Fruit fly (Drosophila melanogaster): ENCODE results near the gene CG15306.

Gene CG15306

DNA sequence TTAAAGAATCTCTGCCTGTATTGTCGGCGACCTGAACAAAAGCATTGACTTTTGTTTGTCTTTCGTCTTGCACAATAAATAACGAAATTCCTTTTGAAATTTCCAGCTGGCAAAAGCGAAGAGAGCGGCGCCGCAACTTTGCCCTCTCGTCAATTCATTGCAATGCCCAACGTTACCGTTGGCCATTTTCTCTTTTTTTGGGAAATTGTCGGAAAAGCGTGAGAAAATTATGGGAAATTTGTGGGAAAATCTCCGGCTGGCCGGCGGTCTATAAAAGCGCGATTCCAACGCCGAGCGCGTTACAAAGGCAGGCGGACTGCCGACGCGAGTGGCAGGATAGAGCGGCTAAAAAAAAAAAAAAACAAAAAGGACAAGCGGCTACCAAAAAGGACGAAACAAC, 1.7 kb upstream of the CG15306 start, which contains the start of gene CG43740:
Gene CG43740 (plus strand): TSS at position 301 of the 400 bp plus-strand sequence.
- no peak for TF ChIP-seq CG17801 (GFP tag; optimal IDR thresholded peaks at IDR 0.05; ENCODE audit: partially characterized antibody)

DNA sequence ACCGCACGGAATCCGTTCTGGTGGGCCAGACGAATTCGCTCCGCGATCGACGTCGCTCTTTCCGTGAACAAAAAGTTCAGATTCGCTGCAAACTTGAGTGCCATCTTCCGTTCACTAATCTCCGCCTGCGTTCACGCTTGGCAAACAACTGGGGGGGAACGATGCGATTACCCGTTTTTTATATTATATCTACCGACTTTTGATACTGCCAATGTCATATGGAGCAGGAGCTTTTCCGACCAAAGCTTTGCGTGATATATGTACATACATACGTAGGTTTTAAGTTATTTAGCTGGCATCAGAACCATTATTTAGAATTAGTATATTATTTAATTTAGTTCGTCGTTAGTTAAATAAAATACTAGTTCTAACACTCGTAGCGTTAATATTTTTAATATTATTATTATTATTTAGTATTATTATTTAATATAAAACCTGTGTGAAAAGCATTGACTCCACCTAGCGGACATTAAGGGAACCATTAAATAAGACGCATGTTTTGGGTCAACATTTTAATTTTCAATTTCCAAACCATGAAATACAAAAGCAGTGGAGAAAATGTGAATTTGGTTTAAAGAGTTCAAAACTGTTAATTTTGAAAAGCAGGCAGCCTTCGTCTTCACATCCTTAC, 1.8 kb downstream of the CG15306 start, which contains the start of gene Gip:
Gene Gip (minus strand): TSS at position 214 of the 631 bp plus-strand sequence.
- peak; percentile 81 for TF ChIP-seq CG17801 (GFP tag; optimal IDR thresholded peaks at IDR 0.05; ENCODE audit: partially characterized antibody)

DNA sequence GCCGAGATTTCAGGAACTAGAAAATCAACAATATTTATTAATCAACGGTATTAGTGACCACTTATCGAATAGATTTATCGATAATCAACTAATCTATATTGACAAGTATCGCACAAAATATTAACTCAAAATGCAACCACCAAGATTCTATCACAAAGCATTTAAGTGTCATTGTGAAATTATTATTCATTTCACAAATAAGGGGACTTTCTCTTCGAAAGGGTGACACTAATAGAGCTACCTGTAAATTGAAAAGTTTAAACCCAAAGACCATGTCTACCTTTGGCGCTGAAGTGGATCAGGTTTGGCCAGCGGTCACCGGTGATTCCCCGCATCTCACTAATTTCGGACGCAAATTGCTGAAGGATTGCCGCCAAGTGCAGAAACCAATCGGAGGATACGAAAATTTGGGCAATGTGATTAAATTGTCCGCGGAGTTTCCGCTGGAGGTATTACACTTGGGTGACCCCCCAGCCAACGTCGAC, 5.2 kb downstream of the CG15306 start, which contains the start of gene CG2909:
Gene CG2909 (plus strand): TSS at position 119 of the 485 bp plus-strand sequence.
- no peak for TF ChIP-seq CG17801 (GFP tag; optimal IDR thresholded peaks at IDR 0.05; ENCODE audit: partially characterized antibody)

DNA sequence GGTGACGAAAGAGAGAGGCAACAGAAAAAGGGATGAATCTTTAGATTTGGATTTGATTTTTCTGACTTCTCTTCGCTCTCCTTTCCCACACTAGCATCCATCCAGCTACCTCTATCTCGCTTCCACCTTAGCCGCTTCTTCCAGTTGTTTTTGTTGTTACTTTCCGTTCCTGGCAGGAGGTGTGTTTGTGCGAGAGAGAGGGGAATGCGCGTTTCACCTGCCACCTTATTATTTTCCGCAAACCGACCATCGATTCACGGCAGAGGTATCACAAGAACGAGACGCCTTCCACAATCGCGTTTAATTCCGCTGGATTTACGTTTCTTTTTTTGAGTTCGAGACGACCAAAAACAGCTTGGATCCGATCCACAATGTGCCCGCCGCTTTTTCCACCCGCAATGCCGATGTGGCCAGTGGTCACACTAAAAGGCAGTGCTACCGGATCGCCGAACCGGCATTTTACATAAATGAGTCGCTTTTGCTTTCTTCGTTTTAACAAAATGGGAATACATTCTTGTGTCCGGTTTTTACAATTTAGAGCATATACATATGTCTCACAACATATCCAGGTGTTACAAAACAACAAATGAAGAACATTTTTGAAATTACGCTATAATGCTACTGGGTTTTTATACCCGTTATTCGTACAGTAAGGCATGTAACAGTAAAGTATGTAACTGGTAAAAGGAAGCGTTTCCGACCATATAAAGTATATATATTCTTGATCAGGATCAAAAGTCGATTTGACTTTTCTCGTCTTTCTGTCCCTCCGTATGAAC, 5.9 kb downstream of the CG15306 start, which contains the start of gene alpha-Man-Ia:
Gene alpha-Man-Ia (minus strand): TSS at position 392 of the 779 bp plus-strand sequence.
- TF ChIP-seq CG17801 (GFP tag; optimal IDR thresholded peaks at IDR 0.05; ENCODE audit: partially characterized antibody): no peak

DNA sequence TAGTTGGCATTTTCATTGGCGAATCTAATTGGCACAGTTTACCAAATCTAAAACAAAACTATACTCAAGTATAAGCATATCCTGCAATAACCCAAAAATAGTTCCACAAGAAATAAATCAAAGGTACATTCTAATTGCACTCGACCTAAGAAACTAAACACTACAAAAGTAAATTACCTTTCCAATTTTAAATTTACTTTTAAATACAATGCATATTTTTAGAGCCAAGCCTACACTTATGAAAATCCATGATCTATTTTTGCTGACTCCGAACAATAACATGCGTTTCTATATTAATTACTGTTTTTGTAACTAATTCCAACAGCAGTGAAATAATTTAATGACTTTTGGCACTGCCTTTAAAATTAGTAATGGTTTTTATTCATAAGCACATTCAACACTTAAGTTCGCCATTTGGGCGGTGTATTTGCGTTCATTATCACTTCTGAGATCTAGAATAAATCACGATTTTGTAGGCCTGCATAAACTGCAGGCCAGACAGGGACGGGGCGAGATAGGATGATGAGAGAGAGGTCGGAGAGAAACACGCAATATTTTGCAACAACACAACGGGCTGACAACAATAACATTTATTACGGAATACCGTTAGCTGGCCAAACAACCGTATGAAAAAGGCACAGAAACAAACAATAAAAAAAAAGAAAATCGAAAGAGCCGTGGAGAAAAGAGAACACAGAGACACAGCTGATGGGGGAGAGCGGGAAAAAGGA, 6.6 kb downstream of the CG15306 start:
- TF ChIP-seq CG17801 (GFP tag; optimal IDR thresholded peaks at IDR 0.05; ENCODE audit: partially characterized antibody): no peak

DNA sequence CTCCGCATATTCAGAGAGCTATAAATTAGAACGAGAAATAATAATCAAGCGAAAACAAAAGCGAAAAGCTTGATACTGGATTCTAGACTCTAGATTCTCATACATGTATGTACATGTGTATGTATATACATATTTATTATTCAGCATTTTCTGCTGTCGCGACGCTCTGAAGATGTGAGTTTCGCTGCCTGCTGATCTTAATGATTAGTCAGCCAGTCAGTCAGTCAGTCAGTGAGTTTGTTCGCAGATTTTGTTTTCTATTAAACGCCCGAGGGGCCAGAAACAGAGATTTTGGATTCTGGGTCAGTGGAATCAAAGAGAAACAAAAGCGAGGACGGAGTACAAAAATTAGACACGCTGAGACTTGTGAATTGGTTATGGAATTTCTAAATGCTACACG, 9.3 kb downstream of the CG15306 start:
- no peak for TF ChIP-seq CG17801 (GFP tag; optimal IDR thresholded peaks at IDR 0.05; ENCODE audit: partially characterized antibody)

DNA sequence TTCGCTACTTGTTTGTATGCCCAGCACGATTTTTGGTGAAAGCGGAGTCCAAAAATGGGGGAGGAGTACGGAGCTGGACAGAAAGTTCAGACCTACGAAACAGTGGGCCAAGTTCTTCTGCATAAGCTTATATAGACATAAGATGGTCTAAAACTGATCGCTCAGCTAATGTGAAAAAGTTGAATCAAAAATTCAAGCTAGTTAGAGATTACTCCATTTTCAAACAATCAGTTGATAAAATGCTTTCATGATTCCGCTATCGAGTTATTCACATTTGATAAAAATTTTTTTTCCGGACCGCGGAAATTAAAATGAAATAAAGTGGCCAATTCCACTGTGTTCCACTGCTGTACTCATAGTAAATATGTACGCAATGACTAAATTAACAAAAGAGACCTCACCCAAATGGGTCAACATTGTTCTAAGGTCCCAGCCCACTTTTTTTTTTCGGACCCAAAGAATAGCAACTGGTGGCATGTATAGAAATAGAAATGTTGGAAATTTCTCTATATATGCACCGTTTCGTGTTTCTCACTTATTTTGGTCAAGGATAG, 11.1 kb downstream of the CG15306 start:
- TF ChIP-seq CG17801 (GFP tag; optimal IDR thresholded peaks at IDR 0.05; ENCODE audit: partially characterized antibody): no peak

DNA sequence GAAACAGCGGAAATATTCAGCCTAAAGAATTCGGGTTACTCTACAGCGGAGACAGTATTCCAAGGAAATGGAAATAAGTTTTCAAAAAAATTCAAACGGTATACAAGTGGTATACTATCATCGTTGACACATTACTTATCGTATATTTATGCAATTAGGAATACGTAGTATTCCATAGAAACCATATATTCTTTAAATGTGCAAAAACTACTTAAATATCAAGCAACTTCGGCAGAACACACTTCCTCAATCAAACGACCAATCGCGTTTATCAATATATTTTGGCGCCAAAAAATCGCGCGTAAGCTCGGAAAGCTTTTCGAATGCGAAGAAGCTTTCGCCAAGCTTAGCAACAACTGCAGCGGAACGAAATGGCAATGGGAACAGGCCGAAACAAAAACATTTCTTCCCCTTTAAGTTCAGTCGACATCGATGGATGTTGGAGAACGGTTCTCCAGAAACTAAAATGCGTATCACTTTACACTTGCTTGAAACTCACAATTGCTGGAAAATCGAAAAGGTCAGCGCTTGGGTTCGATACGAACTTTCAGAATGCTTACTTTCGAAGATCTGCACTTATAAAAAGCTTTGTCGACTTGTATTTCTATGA, 12.6 kb downstream of the CG15306 start:
- TF ChIP-seq CG17801 (GFP tag; optimal IDR thresholded peaks at IDR 0.05; ENCODE audit: partially characterized antibody): peak; percentile 39

DNA sequence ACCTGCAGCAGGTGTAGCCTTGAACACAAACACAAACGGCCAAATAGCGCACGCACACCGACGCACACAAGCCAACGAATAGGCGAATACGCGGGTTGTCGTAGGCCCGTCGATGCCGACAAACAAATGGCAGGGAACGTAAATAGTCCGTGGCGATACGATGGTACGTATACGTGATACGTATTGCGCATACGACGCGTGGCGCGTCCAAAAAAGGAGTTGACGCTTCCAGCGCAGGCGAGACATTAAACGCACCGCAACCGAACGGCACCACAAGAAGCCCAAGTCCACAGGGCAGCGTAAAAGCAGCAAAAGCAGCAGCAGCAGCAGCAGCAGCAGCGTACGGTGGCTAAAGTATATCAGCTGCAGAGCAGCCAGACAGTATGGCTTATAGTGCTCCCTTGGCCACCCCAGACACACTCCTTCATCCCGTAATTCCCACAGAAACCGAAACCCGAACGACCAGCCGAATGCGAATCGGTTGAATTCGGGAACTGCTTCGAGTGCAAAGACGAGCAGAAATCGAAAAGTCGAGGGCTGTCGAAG, 13.1 kb downstream of the CG15306 start:
- TF ChIP-seq CG17801 (GFP tag; optimal IDR thresholded peaks at IDR 0.05; ENCODE audit: partially characterized antibody): no peak

DNA sequence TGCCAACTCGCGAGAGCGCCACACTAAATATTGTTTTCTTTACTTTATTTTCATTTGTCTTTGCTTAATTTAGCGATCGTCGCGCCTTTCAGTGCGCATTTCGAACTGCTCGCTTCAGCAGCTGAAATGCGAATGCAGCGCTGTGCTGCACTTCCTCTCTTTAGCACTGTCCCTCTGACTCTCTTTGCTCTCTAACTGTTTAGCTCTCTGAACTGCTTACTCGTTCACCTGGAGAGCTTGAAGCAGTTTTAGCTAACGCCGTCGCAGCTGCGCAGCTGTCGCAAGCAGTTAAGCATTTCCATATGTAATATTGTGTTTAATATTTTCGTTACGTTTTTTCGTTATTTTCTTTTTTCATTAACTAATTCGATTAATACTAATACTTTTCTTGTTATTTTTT, 22.6 kb downstream of the CG15306 start:
- no peak for TF ChIP-seq CG17801 (GFP tag; optimal IDR thresholded peaks at IDR 0.05; ENCODE audit: partially characterized antibody)

DNA sequence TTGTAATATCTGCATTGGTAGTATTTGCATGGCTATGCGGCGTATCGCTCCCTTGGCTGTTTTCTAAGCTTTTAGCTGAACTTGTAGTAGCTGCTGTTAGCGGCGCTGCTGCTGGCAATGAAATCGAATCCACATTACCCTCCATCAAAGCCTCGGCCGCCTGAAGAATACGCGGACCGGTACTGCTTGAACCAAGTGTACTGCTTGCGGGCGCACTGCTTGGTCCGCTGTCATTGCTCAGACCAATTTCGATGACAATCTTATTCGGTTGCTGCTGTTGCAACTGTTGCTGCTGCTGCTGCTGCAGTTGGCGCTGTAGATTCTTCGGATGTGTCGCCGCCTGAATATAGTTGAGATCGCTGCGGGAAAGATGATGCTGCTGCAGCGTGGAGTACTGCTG, 23.7 kb downstream of the CG15306 start:
- no peak for TF ChIP-seq CG17801 (GFP tag; optimal IDR thresholded peaks at IDR 0.05; ENCODE audit: partially characterized antibody)

DNA sequence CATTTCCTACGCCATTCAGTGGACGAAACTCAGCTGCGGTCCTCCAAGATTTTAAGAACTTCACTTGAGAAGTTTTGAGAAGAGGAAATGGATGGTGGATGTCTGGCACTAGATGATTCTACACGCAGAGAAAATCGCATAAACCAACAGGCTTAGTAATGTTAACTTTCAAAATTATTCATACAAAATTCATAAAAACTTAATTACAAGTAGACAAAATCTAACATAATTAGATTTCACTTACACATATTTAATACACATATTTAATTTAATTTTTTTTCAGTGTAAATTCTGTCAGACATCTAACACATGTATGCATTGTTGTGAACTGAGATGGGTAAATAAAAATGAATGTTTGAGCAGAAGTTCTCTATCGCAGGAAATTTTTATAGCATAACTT, 31.5 kb downstream of the CG15306 start:
- TF ChIP-seq CG17801 (GFP tag; optimal IDR thresholded peaks at IDR 0.05; ENCODE audit: partially characterized antibody): no peak

DNA sequence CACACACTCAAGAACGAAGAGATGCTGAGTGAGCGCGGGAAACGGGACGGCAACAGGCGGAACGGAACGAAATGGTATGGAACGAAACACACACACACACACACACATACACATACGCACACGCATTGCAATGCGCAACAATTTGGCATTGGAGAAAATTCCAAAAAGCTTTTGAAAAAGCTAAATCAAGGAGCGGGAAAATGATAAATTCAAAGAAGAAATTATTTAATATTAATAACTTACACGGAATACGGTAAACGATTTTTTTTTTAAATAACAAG, 40.9 kb downstream of the CG15306 start:
- no peak for TF ChIP-seq CG17801 (GFP tag; optimal IDR thresholded peaks at IDR 0.05; ENCODE audit: partially characterized antibody)

DNA sequence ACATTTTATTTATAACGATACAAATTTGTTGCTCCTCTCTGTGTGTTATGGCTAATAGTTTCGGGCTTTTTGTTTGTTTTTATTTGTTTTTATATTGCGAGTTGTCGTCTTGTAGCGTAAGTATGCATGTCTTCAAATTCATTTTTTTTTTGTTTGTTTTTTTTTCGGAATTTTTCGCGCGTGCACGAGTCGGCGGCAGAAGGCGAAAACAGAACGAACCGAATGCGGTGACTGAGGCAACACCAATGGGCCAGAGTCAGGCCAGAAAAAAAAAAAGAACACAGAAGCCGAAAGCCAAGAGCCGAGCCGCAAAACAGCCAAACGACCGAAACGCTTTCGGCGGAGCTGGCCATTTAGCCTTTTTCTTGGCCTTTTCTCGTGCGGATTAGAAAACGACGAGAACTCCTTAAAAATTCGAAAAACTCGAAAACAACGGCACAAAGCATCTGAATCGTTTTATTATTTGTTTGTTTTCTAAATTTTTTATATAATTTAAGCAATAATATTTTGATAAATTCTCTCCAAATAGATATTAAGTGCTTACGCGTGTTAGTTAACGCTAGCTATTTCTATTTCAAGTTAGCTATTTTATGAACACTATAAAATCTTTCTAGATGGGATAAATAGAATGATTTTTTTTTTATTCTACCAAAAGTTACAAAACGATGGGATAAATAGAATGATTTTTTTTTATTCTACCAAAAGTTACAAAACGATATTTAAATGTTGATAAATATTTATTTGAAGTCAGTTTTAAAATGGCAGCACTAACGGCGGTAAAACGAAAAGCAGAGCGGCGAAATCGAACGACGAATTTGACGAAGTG, 41.5 kb downstream of the CG15306 start:
- TF ChIP-seq CG17801 (GFP tag; optimal IDR thresholded peaks at IDR 0.05; ENCODE audit: partially characterized antibody): no peak

All from ovary, adult (tissue).